Worm (Caenorhabditis elegans): ENCODE data around the gene K08H2.5.

DNA sequence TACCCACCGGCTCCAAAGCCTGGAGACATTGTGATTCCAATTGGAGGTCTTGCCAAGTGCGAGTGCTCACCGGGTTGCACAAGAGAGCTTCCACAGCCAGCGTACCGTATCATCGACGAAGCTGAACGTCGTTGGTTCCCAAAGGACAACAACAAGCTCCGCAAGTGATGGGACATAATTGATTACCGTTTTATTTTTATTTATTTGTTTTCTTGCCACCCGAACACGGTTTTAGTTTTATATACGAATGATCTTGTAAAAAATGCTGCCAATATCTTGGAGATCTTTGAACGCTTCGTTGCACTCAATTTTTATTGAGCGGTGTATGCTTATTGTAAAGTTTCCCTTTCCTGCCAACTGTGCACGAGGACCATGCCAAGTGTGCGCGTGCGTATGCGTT, 3.9 kb downstream of the K08H2.5 start, which contains the start of gene K08H2.4:
- TF ChIP-seq ceh-83 (GFP tag; optimal IDR thresholded peaks at IDR 0.05) (no peak), unc-39 (tag; optimal IDR thresholded peaks at IDR 0.05) (no peak), mab-5 (tag; optimal IDR thresholded peaks at IDR 0.05) (no peak), pha-4 (tag; optimal IDR thresholded peaks at IDR 0.05) (no peak), drap-1 (GFP tag; optimal IDR thresholded peaks at IDR 0.05) (no peak), snpc-4 (tag; optimal IDR thresholded peaks at IDR 0.05) (no peak), elt-3 (tag; optimal IDR thresholded peaks at IDR 0.05) (no peak), tbx-8 (GFP tag; optimal IDR thresholded peaks at IDR 0.05) (no peak), unc-62 (GFP tag; optimal IDR thresholded peaks at IDR 0.05) (no peak)
